Fruit fly (Drosophila melanogaster) whole organism, embryonic: ENCODE data around the gene Nos.

Experiments
- CG11093 ChIP-seq: fragments of 200-800 bp; sonication (Bioruptor generic); IDR thresholded peaks from 3 replicates; pipeline ENCODE4 v1.3.6; 2022; ENCODE audit warnings: missing biosample characterization, missing genetic modification characterization
- CG14050 ChIP-seq: fragments of 200-800 bp; sonication (Bioruptor generic); IDR thresholded peaks from 3 replicates; pipeline ENCODE4 v1.3.6; 2022; ENCODE audit warnings: missing biosample characterization, missing genetic modification characterization
- CG17385 ChIP-seq: fragments of 200-800 bp; sonication (Bioruptor generic); optimal IDR thresholded peaks from 3 replicates; lab custom pipeline; 2018; ENCODE audit warnings: missing biosample characterization, mild to moderate bottlenecking, missing genetic modification characterization
- CG17612 ChIP-seq: fragments of 200-800 bp; sonication (Bioruptor generic); IDR thresholded peaks from 2 replicates; pipeline ENCODE4 v1.3.6; 2022; ENCODE audit warnings: missing biosample characterization, missing genetic modification characterization
- CG2116 ChIP-seq: fragments of 200-800 bp; sonication (Bioruptor generic); optimal IDR thresholded peaks from 3 replicates; lab custom pipeline; 2018; ENCODE audit warnings: missing biosample characterization, mild to moderate bottlenecking, missing genetic modification characterization
- CG3281 ChIP-seq: fragments of 200-800 bp; sonication (Bioruptor generic); optimal IDR thresholded peaks from 3 replicates; lab custom pipeline; 2017; ENCODE audit warnings: missing biosample characterization, mild to moderate bottlenecking, missing genetic modification characterization
- CG33213 ChIP-seq: fragments of 200-800 bp; sonication (Bioruptor generic); optimal IDR thresholded peaks from 3 replicates; lab custom pipeline; 2016; ENCODE audit warnings: missing biosample characterization, missing genetic modification characterization
- CG4360 ChIP-seq: fragments of 200-800 bp; sonication (Bioruptor generic); IDR thresholded peaks from 2 replicates; pipeline ENCODE4 v1.3.6; 2022; ENCODE audit warnings: missing biosample characterization, missing genetic modification characterization
- CG6272 ChIP-seq: fragments of 200-800 bp; sonication (Bioruptor generic); IDR thresholded peaks from 2 replicates; pipeline ENCODE4 v1.3.6; 2022; ENCODE audit warnings: missing biosample characterization, missing genetic modification characterization
- CG6689 ChIP-seq: fragments of 200-800 bp; sonication (Bioruptor generic); IDR thresholded peaks from 2 replicates; pipeline ENCODE4 v1.3.6; 2022; ENCODE audit warnings: missing biosample characterization, missing genetic modification characterization
- CG7745 ChIP-seq: fragments of 200-800 bp; sonication (Bioruptor generic); optimal IDR thresholded peaks from 2 replicates; lab custom pipeline; 2018; ENCODE audit warnings: missing biosample characterization, mild to moderate bottlenecking, missing genetic modification characterization, moderate library complexity
- CG7963 ChIP-seq: fragments of 200-800 bp; sonication (Bioruptor generic); IDR thresholded peaks from 3 replicates; pipeline ENCODE4 v1.3.6; 2022; ENCODE audit warnings: missing biosample characterization, missing genetic modification characterization; ENCODE audit not compliant: partially characterized antibody
- CG8290 ChIP-seq, 3 experiments: fragments of 200-800 bp; sonication (Bioruptor generic); optimal IDR thresholded peaks; 2 replicates each; lab custom pipeline; 2016 to 2019; ENCODE audit warnings: missing biosample characterization in 3 of 3, missing genetic modification characterization in 3 of 3, mild to moderate bottlenecking in 2 of 3, moderate library complexity in 1 of 3
- CG9932 ChIP-seq: fragments of 200-800 bp; sonication (Bioruptor generic); IDR thresholded peaks from 2 replicates; pipeline ENCODE4 v1.3.6; 2022; ENCODE audit warnings: missing biosample characterization, missing genetic modification characterization
- Hand ChIP-seq: fragments of 200-800 bp; sonication (Bioruptor generic); optimal IDR thresholded peaks from 2 replicates; lab custom pipeline; 2017; ENCODE audit warnings: mild to moderate bottlenecking, missing biosample characterization, missing genetic modification reagents, missing genetic modification characterization
- Hr3 ChIP-seq: fragments of 200-800 bp; sonication (Bioruptor generic); optimal IDR thresholded peaks from 3 replicates; lab custom pipeline; 2016; ENCODE audit warnings: missing biosample characterization, missing genetic modification characterization
- Hr78 ChIP-seq, 2 experiments: fragments of 200-800 bp in 1 of 2; fragments of >200 bp in 1 of 2; sonication (Bioruptor generic) in 1 of 2; optimal IDR thresholded peaks; 2 replicates each; lab custom pipeline; 2017 to 2019; ENCODE audit warnings: missing biosample characterization in 2 of 2, missing genetic modification characterization in 2 of 2, mild to moderate bottlenecking in 1 of 2, moderate library complexity in 1 of 2
- Lim3 ChIP-seq: fragments of 200-800 bp; sonication (Bioruptor generic); IDR thresholded peaks from 2 replicates; pipeline ENCODE4 v1.3.6; 2022; ENCODE audit warnings: missing biosample characterization, missing genetic modification characterization
- NK7.1 ChIP-seq: fragments of 200-800 bp; sonication (Bioruptor generic); optimal IDR thresholded peaks from 3 replicates; lab custom pipeline; 2016; ENCODE audit warnings: missing biosample characterization, missing genetic modification characterization
- Nf-YA ChIP-seq: fragments of 200-800 bp; sonication (Bioruptor generic); IDR thresholded peaks from 2 replicates; pipeline ENCODE4 v1.3.6; 2022; ENCODE audit warnings: missing biosample characterization, missing genetic modification characterization
- Vsx1 ChIP-seq: fragments of 200-800 bp; sonication (Bioruptor generic); optimal IDR thresholded peaks from 2 replicates; lab custom pipeline; 2017; ENCODE audit warnings: missing biosample characterization, mild to moderate bottlenecking, missing genetic modification characterization, missing genetic modification reagents
- abd-A ChIP-seq: fragments of 200-800 bp; sonication (Bioruptor generic); optimal IDR thresholded peaks from 3 replicates; lab custom pipeline; 2019; ENCODE audit warnings: missing biosample characterization, mild to moderate bottlenecking, missing genetic modification characterization, moderate library complexity
- ash1 ChIP-seq: fragments of 200-800 bp; sonication (Bioruptor generic); optimal IDR thresholded peaks from 2 replicates; lab custom pipeline; 2018; ENCODE audit warnings: missing biosample characterization, mild to moderate bottlenecking, missing genetic modification characterization
- chif ChIP-seq, 2 experiments: fragments of 200-800 bp; sonication (Bioruptor generic); optimal IDR thresholded peaks; 3 replicates each; lab custom pipeline; 2016; ENCODE audit warnings: missing biosample characterization in 2 of 2, missing genetic modification characterization in 2 of 2
- fd64A ChIP-seq: fragments of 200-800 bp; sonication (Bioruptor generic); optimal IDR thresholded peaks from 3 replicates; lab custom pipeline; 2018; ENCODE audit warnings: missing biosample characterization, mild to moderate bottlenecking, missing genetic modification characterization
- insv ChIP-seq, 2 experiments: fragments of 200-800 bp; sonication (Bioruptor generic); optimal IDR thresholded peaks; 3 replicates each; lab custom pipeline; 2016 to 2018; ENCODE audit warnings: missing biosample characterization in 2 of 2, missing genetic modification characterization in 2 of 2
- ken ChIP-seq: fragments of 200-800 bp; sonication (Bioruptor generic); IDR thresholded peaks from 3 replicates; pipeline ENCODE4 v1.3.6; 2022; ENCODE audit warnings: missing biosample characterization, missing genetic modification characterization
- lab ChIP-seq: fragments of 200-800 bp; sonication (Bioruptor generic); optimal IDR thresholded peaks from 3 replicates; lab custom pipeline; 2017; ENCODE audit warnings: missing biosample characterization, missing genetic modification characterization, mild to moderate bottlenecking, moderate library complexity, missing genetic modification reagents
- maf-S ChIP-seq: fragments of 200-800 bp; sonication (Bioruptor generic); optimal IDR thresholded peaks from 2 replicates; lab custom pipeline; 2016; ENCODE audit warnings: missing biosample characterization, missing genetic modification characterization
- nmo ChIP-seq: fragments of 200-800 bp; sonication (Bioruptor generic); optimal IDR thresholded peaks from 2 replicates; lab custom pipeline; 2018; ENCODE audit warnings: missing biosample characterization, mild to moderate bottlenecking, missing genetic modification characterization, moderate library complexity
- nom ChIP-seq: fragments of 200-800 bp; sonication (Bioruptor generic); optimal IDR thresholded peaks from 2 replicates; lab custom pipeline; 2017; ENCODE audit warnings: missing biosample characterization, missing genetic modification characterization, mild to moderate bottlenecking, moderate library complexity, missing genetic modification reagents
- peb ChIP-seq: fragments of 200-800 bp; sonication (Bioruptor generic); IDR thresholded peaks from 2 replicates; pipeline ENCODE4 v1.3.6; 2022; ENCODE audit warnings: missing biosample characterization, missing genetic modification characterization
- pfk ChIP-seq: fragments of 200-800 bp; sonication (Bioruptor generic); optimal IDR thresholded peaks from 2 replicates; lab custom pipeline; 2018; ENCODE audit warnings: missing biosample characterization, mild to moderate bottlenecking, missing genetic modification characterization, moderate library complexity
- phol ChIP-seq: fragments of 200-800 bp; sonication (Bioruptor generic); optimal IDR thresholded peaks from 3 replicates; lab custom pipeline; 2018; ENCODE audit warnings: missing biosample characterization, mild to moderate bottlenecking, missing genetic modification characterization, moderate library complexity
- pita ChIP-seq: fragments of 200-800 bp; sonication (Bioruptor generic); optimal IDR thresholded peaks from 2 replicates; lab custom pipeline; 2017; ENCODE audit warnings: missing biosample characterization, mild to moderate bottlenecking, missing genetic modification characterization
- prd ChIP-seq, 3 experiments: fragments of >200 bp in 2 of 3; fragments of 200-800 bp in 1 of 3; sonication (Bioruptor generic) in 1 of 3; optimal IDR thresholded peaks in 2 of 3; IDR thresholded peaks in 1 of 3; 2 replicates in 2 of 3; 3 replicates in 1 of 3; pipeline versions ENCODE4 v1.3.6 to Lab custom; 2017 to 2022; ENCODE audit warnings: missing biosample characterization in 1 of 3, missing genetic modification characterization in 1 of 3
- rib ChIP-seq: fragments of 200-800 bp; sonication (Bioruptor generic); IDR thresholded peaks from 2 replicates; pipeline ENCODE4 v1.3.6; 2022; ENCODE audit warnings: missing biosample characterization, missing genetic modification characterization
- run ChIP-seq: fragments of 200-800 bp; sonication (Bioruptor generic); optimal IDR thresholded peaks from 3 replicates; lab custom pipeline; 2018; ENCODE audit warnings: missing biosample characterization, mild to moderate bottlenecking, missing genetic modification characterization
- scrt ChIP-seq: fragments of 200-800 bp; sonication (Bioruptor generic); optimal IDR thresholded peaks from 2 replicates; lab custom pipeline; 2018; ENCODE audit warnings: missing biosample characterization, mild to moderate bottlenecking, missing genetic modification characterization, moderate library complexity
- sisA ChIP-seq: fragments of 200-800 bp; sonication (Bioruptor generic); IDR thresholded peaks from 2 replicates; pipeline ENCODE4 v1.3.6; 2022; ENCODE audit warnings: missing biosample characterization, missing genetic modification characterization
- sna ChIP-seq: fragments of 200-800 bp; sonication (Bioruptor generic); IDR thresholded peaks from 2 replicates; pipeline ENCODE4 v1.3.6; 2022; ENCODE audit warnings: missing biosample characterization, missing genetic modification characterization; ENCODE audit not compliant: partially characterized antibody
- sob ChIP-seq: fragments of 200-800 bp; sonication (Bioruptor generic); IDR thresholded peaks from 2 replicates; pipeline ENCODE4 v1.3.6; 2022; ENCODE audit warnings: missing biosample characterization, missing genetic modification characterization
- sr ChIP-seq: fragments of 200-800 bp; sonication (Bioruptor generic); IDR thresholded peaks from 3 replicates; pipeline ENCODE4 v1.3.6; 2022; ENCODE audit warnings: missing biosample characterization, missing genetic modification characterization
- tna ChIP-seq: fragments of 200-800 bp; sonication (Bioruptor generic); IDR thresholded peaks from 2 replicates; pipeline ENCODE4 v1.3.6; 2022; ENCODE audit warnings: missing biosample characterization, missing genetic modification characterization; ENCODE audit not compliant: partially characterized antibody
- ttk ChIP-seq: fragments of 200-800 bp; sonication (Bioruptor generic); IDR thresholded peaks from 2 replicates; pipeline ENCODE4 v2.1.2; 2022; ENCODE audit warnings: missing biosample characterization, missing genetic modification characterization
- tx ChIP-seq: fragments of 200-800 bp; sonication (Bioruptor generic); optimal IDR thresholded peaks from 2 replicates; lab custom pipeline; 2016; ENCODE audit warnings: missing biosample characterization, missing genetic modification characterization
- wor ChIP-seq: fragments of 200-800 bp; sonication (Bioruptor generic); IDR thresholded peaks from 2 replicates; pipeline ENCODE4 v1.3.6; 2022; ENCODE audit warnings: missing biosample characterization, missing genetic modification characterization

The Nos gene

dm6 chr2L:10858064-10859047 is 21.0 kb upstream of the Nos start, which contains the start of the genes aurB and Stam (continued):
- TF ChIP-seq Hr78 (GFP tag; optimal IDR thresholded peaks at IDR 0.05; lab: Kevin White, UChicago): no peak
- peak; percentile 53 for TF ChIP-seq Hr3 (GFP tag; lab: Kevin White, UChicago)
- no peak for TF ChIP-seq run
- peak; percentile 71 for TF ChIP-seq phol (tag; lab: Kevin White, UChicago)
- peak; percentile 70 for TF ChIP-seq nmo (GFP tag; lab: Kevin White, UChicago)
- no peak for TF ChIP-seq CG4360
- no peak for TF ChIP-seq ken
- no peak for TF ChIP-seq Vsx1
- TF ChIP-seq pfk (GFP tag; lab: Kevin White, UChicago): no peak
- TF ChIP-seq CG14050 (GFP tag; lab: Robert Waterston, UW): no peak
- TF ChIP-seq Nf-YA (GFP tag; lab: Robert Waterston, UW): no peak
- no peak for TF ChIP-seq wor (GFP tag; lab: Robert Waterston, UW)
- no peak for TF ChIP-seq prd (optimal IDR thresholded peaks at IDR 0.05; lab: Kevin White, UChicago)
- TF ChIP-seq prd (GFP tag; IDR thresholded peaks at IDR 0.05; lab: Robert Waterston, UW): peak; percentile 61
- TF ChIP-seq CG7745 (tag; lab: Kevin White, UChicago): no peak
- no peak for TF ChIP-seq Lim3 (GFP tag; lab: Robert Waterston, UW)
- peak; percentile 34; the same call in 1 of the 2 replicates for TF ChIP-seq CG9932
- TF ChIP-seq sr (GFP tag; lab: Robert Waterston, UW): no peak
- TF ChIP-seq sisA (GFP tag; lab: Robert Waterston, UW): no peak
- TF ChIP-seq ttk (GFP tag; lab: Robert Waterston, UW): peak; percentile 18; the same call in 1 of the 2 replicates
- peak; percentile 90 to 98 for TF ChIP-seq insv (GFP tag; optimal IDR thresholded peaks at IDR 0.05; lab: Kevin White, UChicago)
- TF ChIP-seq ash1 (GFP tag; lab: Kevin White, UChicago): no peak
- peak; percentile 50; the same call in 1 of the 2 replicates for TF ChIP-seq CG6689 (GFP tag; lab: Robert Waterston, UW)
- TF ChIP-seq sob: no peak
- TF ChIP-seq CG17385: peak; percentile 48
- no peak for TF ChIP-seq rib (GFP tag; lab: Robert Waterston, UW)
- TF ChIP-seq CG6272 (GFP tag; lab: Robert Waterston, UW): no peak
- TF ChIP-seq abd-A (tag; lab: Kevin White, UChicago): no peak
- TF ChIP-seq tx: no peak
- no peak for TF ChIP-seq maf-S
- TF ChIP-seq CG3281 (GFP tag; lab: Kevin White, UChicago): peak; percentile 61
- TF ChIP-seq scrt (GFP tag; lab: Kevin White, UChicago): peak; percentile 11
- no peak for TF ChIP-seq sna (GFP tag; lab: Robert Waterston, UW)
- TF ChIP-seq nom (GFP tag; lab: Kevin White, UChicago): no peak
- TF ChIP-seq CG33213 (GFP tag; lab: Kevin White, UChicago): no peak
- TF ChIP-seq pita (GFP tag; lab: Kevin White, UChicago): no peak
- peak; percentile 51 for TF ChIP-seq CG2116 (GFP tag; lab: Kevin White, UChicago)
- no peak for TF ChIP-seq fd64A (GFP tag; lab: Kevin White, UChicago)
- TF ChIP-seq peb (GFP tag; lab: Robert Waterston, UW): no peak
- TF ChIP-seq Hand (GFP tag; lab: Kevin White, UChicago): no peak
- no peak for TF ChIP-seq CG11093 (GFP tag; lab: Robert Waterston, UW)
- TF ChIP-seq CG7963: no peak
- peak; percentile 62 for TF ChIP-seq lab (GFP tag; lab: Kevin White, UChicago)
- TF ChIP-seq NK7.1 (GFP tag; lab: Kevin White, UChicago): no peak
- TF ChIP-seq CG17612 (GFP tag; lab: Robert Waterston, UW): no peak
- no peak for TF ChIP-seq chif (GFP tag; optimal IDR thresholded peaks at IDR 0.05; lab: Kevin White, UChicago)
- no peak for TF ChIP-seq CG8290 (GFP tag; optimal IDR thresholded peaks at IDR 0.05; lab: Kevin White, UChicago)
- TF ChIP-seq CG8290 (tag; optimal IDR thresholded peaks at IDR 0.05; lab: Kevin White, UChicago): no peak
- TF ChIP-seq tna (GFP tag; lab: Robert Waterston, UW): no peak
